Fruit fly (Drosophila melanogaster): ENCODE results near the gene niki.

DNA sequence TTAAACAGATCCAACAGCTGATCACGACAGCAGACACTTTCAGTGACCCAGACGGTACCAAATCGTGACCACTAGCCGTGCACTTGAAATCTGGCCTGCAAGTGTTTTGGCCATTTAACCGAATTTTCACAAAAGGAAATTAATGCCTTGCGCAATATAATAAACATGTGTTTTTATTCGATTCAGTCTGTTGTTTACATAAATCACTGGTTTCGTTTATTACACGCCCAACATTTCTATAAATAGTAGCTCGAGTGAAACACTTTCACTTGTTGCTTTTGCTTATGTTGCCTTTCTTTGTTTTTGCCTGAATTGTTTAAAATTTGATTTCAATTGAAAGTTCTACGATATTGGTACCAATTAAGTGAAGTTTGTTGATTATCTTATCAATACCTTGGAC lies 13.1 kb downstream of the niki start:
- TF ChIP-seq CG7045 (GFP tag; optimal IDR thresholded peaks at IDR 0.05) (no peak), Crg-1 (GFP tag; optimal IDR thresholded peaks at IDR 0.05) (no peak), CG14711 (tag; optimal IDR thresholded peaks at IDR 0.05) (no peak), kay (GFP tag; ENCODE audit: borderline replicate concordance) (no peak), Mnt (GFP tag; optimal IDR thresholded peaks at IDR 0.05) (no peak), bab1 (GFP tag; optimal IDR thresholded peaks at IDR 0.05) (no peak), CG5204 (GFP tag; optimal IDR thresholded peaks at IDR 0.05) (no peak), pad (GFP tag; optimal IDR thresholded peaks at IDR 0.05) (no peak)

Data from whole organism, adult.